Fruit fly (Drosophila melanogaster) whole organism, embryonic: ENCODE measurements around the gene CG16972.

Experiments
- Adf1 ChIP-seq: fragments of 200-800 bp; sonication (Bioruptor generic); IDR thresholded peaks from 2 replicates; pipeline ENCODE4 v1.3.6; 2022; ENCODE audit warnings: missing biosample characterization, missing genetic modification characterization
- Aef1 ChIP-seq: fragments of 200-800 bp; sonication (Bioruptor generic); IDR thresholded peaks from 3 replicates; pipeline ENCODE4 v1.3.6; 2022; ENCODE audit warnings: missing biosample characterization, missing genetic modification characterization
- Antp ChIP-seq: fragments of 200-800 bp; sonication (Bioruptor generic); optimal IDR thresholded peaks from 3 replicates; lab custom pipeline; 2016; ENCODE audit warnings: missing biosample characterization, missing genetic modification characterization
- BEAF-32 ChIP-seq: fragments of 200-800 bp; sonication (Bioruptor generic); optimal IDR thresholded peaks from 3 replicates; lab custom pipeline; 2017; ENCODE audit warnings: missing biosample characterization, missing genetic modification characterization, mild to moderate bottlenecking, moderate library complexity, missing genetic modification reagents
- CG10431 ChIP-seq: fragments of 200-800 bp; sonication (Bioruptor generic); optimal IDR thresholded peaks from 3 replicates; lab custom pipeline; 2018; ENCODE audit warnings: missing biosample characterization, mild to moderate bottlenecking, missing genetic modification characterization
- CG11085 ChIP-seq: fragments of 200-800 bp; sonication (Bioruptor generic); IDR thresholded peaks from 2 replicates; pipeline ENCODE4 v1.3.6; 2022; ENCODE audit warnings: missing biosample characterization, missing genetic modification characterization
- CG13287 ChIP-seq: fragments of 200-800 bp; sonication (Bioruptor generic); IDR thresholded peaks from 2 replicates; pipeline ENCODE4 v1.3.6; 2022; ENCODE audit warnings: missing biosample characterization, missing genetic modification characterization; ENCODE audit not compliant: partially characterized antibody
- CG13424 ChIP-seq: fragments of 200-800 bp; sonication (Bioruptor generic); optimal IDR thresholded peaks from 2 replicates; lab custom pipeline; 2019; ENCODE audit warnings: missing biosample characterization, mild to moderate bottlenecking, missing genetic modification characterization, moderate library complexity
- CG13894 ChIP-seq: fragments of 200-800 bp; sonication (Bioruptor generic); optimal IDR thresholded peaks from 3 replicates; lab custom pipeline; 2018; ENCODE audit warnings: missing biosample characterization, mild to moderate bottlenecking, missing genetic modification characterization, moderate library complexity
- CG14050 ChIP-seq: fragments of 200-800 bp; sonication (Bioruptor generic); IDR thresholded peaks from 3 replicates; pipeline ENCODE4 v1.3.6; 2022; ENCODE audit warnings: missing biosample characterization, missing genetic modification characterization
- CG14710 ChIP-seq: fragments of 200-800 bp; sonication (Bioruptor generic); optimal IDR thresholded peaks from 3 replicates; lab custom pipeline; 2019; ENCODE audit warnings: missing biosample characterization, mild to moderate bottlenecking, missing genetic modification characterization, moderate library complexity
- CG14965 ChIP-seq: fragments of 200-800 bp; sonication (Bioruptor generic); optimal IDR thresholded peaks from 2 replicates; lab custom pipeline; 2016; ENCODE audit warnings: missing biosample characterization, missing genetic modification characterization, borderline replicate concordance
- CG16815 ChIP-seq: fragments of 200-800 bp; sonication (Bioruptor generic); optimal IDR thresholded peaks from 3 replicates; lab custom pipeline; 2017; ENCODE audit warnings: missing biosample characterization, mild to moderate bottlenecking, missing genetic modification characterization
- CG17612 ChIP-seq: fragments of 200-800 bp; sonication (Bioruptor generic); IDR thresholded peaks from 2 replicates; pipeline ENCODE4 v1.3.6; 2022; ENCODE audit warnings: missing biosample characterization, missing genetic modification characterization
- CG2129 ChIP-seq: fragments of 200-800 bp; sonication (Bioruptor generic); IDR thresholded peaks from 2 replicates; pipeline ENCODE4 v1.3.6; 2022; ENCODE audit warnings: missing biosample characterization, missing genetic modification characterization; ENCODE audit not compliant: partially characterized antibody
- CG31365 ChIP-seq: fragments of 200-800 bp; sonication (Bioruptor generic); optimal IDR thresholded peaks from 2 replicates; lab custom pipeline; 2018; ENCODE audit warnings: missing biosample characterization, mild to moderate bottlenecking, missing genetic modification characterization
- CG34376 ChIP-seq: fragments of 200-800 bp; sonication (Bioruptor generic); optimal IDR thresholded peaks from 2 replicates; lab custom pipeline; 2018; ENCODE audit warnings: missing biosample characterization, mild to moderate bottlenecking, missing genetic modification characterization
- CG34422 ChIP-seq: fragments of 200-800 bp; sonication (Bioruptor generic); IDR thresholded peaks from 3 replicates; pipeline ENCODE4 v1.3.6; 2022; ENCODE audit warnings: missing biosample characterization, missing genetic modification characterization
- CG4707 ChIP-seq: fragments of 200-800 bp; sonication (Bioruptor generic); optimal IDR thresholded peaks from 2 replicates; lab custom pipeline; 2018; ENCODE audit warnings: missing biosample characterization, mild to moderate bottlenecking, missing genetic modification characterization, moderate library complexity
- CG7372 ChIP-seq: fragments of 200-800 bp; sonication (Bioruptor generic); IDR thresholded peaks from 2 replicates; pipeline ENCODE4 v1.3.6; 2022; ENCODE audit warnings: missing biosample characterization, missing genetic modification characterization
- CG9797 ChIP-seq: fragments of 200-800 bp; sonication (Bioruptor generic); optimal IDR thresholded peaks from 3 replicates; lab custom pipeline; 2018; ENCODE audit warnings: missing biosample characterization, mild to moderate bottlenecking, missing genetic modification characterization
- CG9817 ChIP-seq: fragments of 200-800 bp; sonication (Bioruptor generic); optimal IDR thresholded peaks from 2 replicates; lab custom pipeline; 2018; ENCODE audit warnings: missing biosample characterization, mild to moderate bottlenecking, missing genetic modification characterization, moderate library complexity
- Camta ChIP-seq: fragments of 200-800 bp; sonication (Bioruptor generic); optimal IDR thresholded peaks from 2 replicates; lab custom pipeline; 2016; ENCODE audit warnings: missing biosample characterization, missing genetic modification characterization
- Dbx ChIP-seq: fragments of 200-800 bp; sonication (Bioruptor generic); IDR thresholded peaks from 3 replicates; pipeline ENCODE4 v1.3.6; 2022; ENCODE audit warnings: missing biosample characterization, missing genetic modification characterization
- Dll ChIP-seq: fragments of 200-800 bp; sonication (Bioruptor generic); IDR thresholded peaks from 4 replicates; pipeline ENCODE4 v1.3.6; 2022; ENCODE audit warnings: missing biosample characterization, missing genetic modification characterization; ENCODE audit not compliant: partially characterized antibody
- E2f2 ChIP-seq: fragments of 200-800 bp; sonication (Bioruptor generic); IDR thresholded peaks from 2 replicates; pipeline ENCODE4 v1.3.6; 2022; ENCODE audit warnings: missing biosample characterization, missing genetic modification characterization
- GATAe ChIP-seq: fragments of 200-800 bp; sonication (Bioruptor generic); conservative IDR thresholded peaks from 2 replicates; pipeline ENCODE4 v1.3.6; 2022; ENCODE audit warnings: missing biosample characterization, missing genetic modification characterization
- HmgZ ChIP-seq: fragments of 200-800 bp; sonication (Bioruptor generic); optimal IDR thresholded peaks from 2 replicates; lab custom pipeline; 2018; ENCODE audit warnings: missing biosample characterization, mild to moderate bottlenecking, missing genetic modification characterization
- Hsf ChIP-seq: fragments of 200-800 bp; sonication (Bioruptor generic); optimal IDR thresholded peaks from 3 replicates; lab custom pipeline; 2016; ENCODE audit warnings: missing biosample characterization, missing genetic modification characterization
- Mad ChIP-seq: fragments of 200-800 bp; sonication (Bioruptor generic); optimal IDR thresholded peaks from 2 replicates; lab custom pipeline; 2016; ENCODE audit warnings: missing biosample characterization, missing genetic modification characterization
- Nf-YA ChIP-seq: fragments of 200-800 bp; sonication (Bioruptor generic); IDR thresholded peaks from 2 replicates; pipeline ENCODE4 v1.3.6; 2022; ENCODE audit warnings: missing biosample characterization, missing genetic modification characterization
- Pdp1 ChIP-seq, 2 experiments: fragments of 200-800 bp; sonication (Bioruptor generic); optimal IDR thresholded peaks; 3 replicates each; lab custom pipeline; 2016; ENCODE audit warnings: missing biosample characterization in 2 of 2, missing genetic modification characterization in 2 of 2, mild to moderate bottlenecking in 1 of 2, moderate library complexity in 1 of 2
- Poxn ChIP-seq: fragments of 200-800 bp; sonication (Bioruptor generic); IDR thresholded peaks from 2 replicates; pipeline ENCODE4 v1.3.6; 2022; ENCODE audit warnings: missing biosample characterization, missing genetic modification characterization
- Scr ChIP-seq: fragments of 200-800 bp; sonication (Bioruptor generic); IDR thresholded peaks from 2 replicates; pipeline ENCODE4 v1.3.6; 2022; ENCODE audit warnings: missing biosample characterization, missing genetic modification characterization; ENCODE audit not compliant: partially characterized antibody
- Sin3A ChIP-seq: fragments of >200 bp; optimal IDR thresholded peaks from 2 replicates; lab custom pipeline; 2018
- Sox102F ChIP-seq: fragments of 200-800 bp; sonication (Bioruptor generic); optimal IDR thresholded peaks from 2 replicates; lab custom pipeline; 2018; ENCODE audit warnings: missing biosample characterization, mild to moderate bottlenecking, missing genetic modification characterization, moderate library complexity
- Usf ChIP-seq: fragments of 200-800 bp; sonication (Bioruptor generic); optimal IDR thresholded peaks from 2 replicates; lab custom pipeline; 2017; ENCODE audit warnings: missing genotype, missing biosample characterization, missing genetic modification characterization
- abd-A ChIP-seq: fragments of 200-800 bp; sonication (Bioruptor generic); optimal IDR thresholded peaks from 3 replicates; lab custom pipeline; 2019; ENCODE audit warnings: missing biosample characterization, mild to moderate bottlenecking, missing genetic modification characterization, moderate library complexity
- ase ChIP-seq: fragments of 200-800 bp; sonication (Bioruptor generic); IDR thresholded peaks from 3 replicates; pipeline ENCODE4 v1.3.6; 2022; ENCODE audit warnings: missing biosample characterization, missing genetic modification characterization
- crp ChIP-seq, 2 experiments: fragments of 200-800 bp; sonication (Bioruptor generic); optimal IDR thresholded peaks; 2 replicates in 1 of 2; 3 replicates in 1 of 2; lab custom pipeline; 2017; ENCODE audit warnings: missing biosample characterization in 2 of 2, missing genetic modification characterization in 2 of 2, mild to moderate bottlenecking in 1 of 2, moderate library complexity in 1 of 2
- grau ChIP-seq: fragments of 200-800 bp; optimal IDR thresholded peaks from 3 replicates; lab custom pipeline; 2019; ENCODE audit warnings: missing biosample characterization, mild to moderate bottlenecking, missing genetic modification characterization, moderate library complexity
- ind ChIP-seq: fragments of 200-800 bp; sonication (Bioruptor generic); optimal IDR thresholded peaks from 3 replicates; lab custom pipeline; 2016; ENCODE audit warnings: missing biosample characterization, missing genetic modification characterization
- knrl ChIP-seq: fragments of 200-800 bp; sonication (Bioruptor generic); IDR thresholded peaks from 3 replicates; pipeline ENCODE4 v1.3.6; 2022; ENCODE audit warnings: missing biosample characterization, missing genetic modification characterization; ENCODE audit not compliant: partially characterized antibody
- lmd ChIP-seq: fragments of 200-800 bp; sonication (Bioruptor generic); IDR thresholded peaks from 2 replicates; pipeline ENCODE4 v1.3.6; 2022; ENCODE audit warnings: missing biosample characterization, missing genetic modification characterization
- peb ChIP-seq: fragments of 200-800 bp; sonication (Bioruptor generic); IDR thresholded peaks from 2 replicates; pipeline ENCODE4 v1.3.6; 2022; ENCODE audit warnings: missing biosample characterization, missing genetic modification characterization
- row ChIP-seq: fragments of 200-800 bp; sonication (Bioruptor generic); IDR thresholded peaks from 3 replicates; pipeline ENCODE4 v1.3.6; 2022; ENCODE audit warnings: missing biosample characterization, missing genetic modification characterization
- stwl ChIP-seq: fragments of 200-800 bp; sonication (Bioruptor generic); optimal IDR thresholded peaks from 3 replicates; lab custom pipeline; 2018; ENCODE audit warnings: missing biosample characterization, mild to moderate bottlenecking, missing genetic modification characterization, moderate library complexity
- trem ChIP-seq: fragments of 200-800 bp; optimal IDR thresholded peaks from 3 replicates; lab custom pipeline; 2019; ENCODE audit warnings: missing biosample characterization, mild to moderate bottlenecking, missing genetic modification characterization, moderate library complexity
- tx ChIP-seq: fragments of 200-800 bp; sonication (Bioruptor generic); optimal IDR thresholded peaks from 2 replicates; lab custom pipeline; 2016; ENCODE audit warnings: missing biosample characterization, missing genetic modification characterization
- vvl ChIP-seq: fragments of 200-800 bp; sonication (Bioruptor generic); IDR thresholded peaks from 2 replicates; pipeline ENCODE4 v1.3.6; 2022; ENCODE audit warnings: missing biosample characterization, missing genetic modification characterization
- zfh1 ChIP-seq: fragments of 200-800 bp; sonication (Bioruptor generic); IDR thresholded peaks from 3 replicates; pipeline ENCODE4 v1.3.6; 2022; ENCODE audit warnings: missing biosample characterization, missing genetic modification characterization

CG16972 gene

dm6 chr2L:13179095-13179494, 24.0 kb downstream of the CG16972 start, which contains the start of gene Alg7 (continued):
- TF ChIP-seq Sin3A (lab: Kevin White, UChicago) (peak; percentile 1), trem (tag; lab: Kevin White, UChicago) (peak; percentile 21), CG11085 (GFP tag; lab: Robert Waterston, UW) (no peak), abd-A (no peak), CG2129 (GFP tag; lab: Robert Waterston, UW) (0 out of 2 replicates have a peak, but pooled peaks have one; percentile 16), CG9817 (tag; lab: Kevin White, UChicago) (no peak), row (GFP tag; lab: Robert Waterston, UW) (no peak), lmd (GFP tag; lab: Robert Waterston, UW) (no peak), CG14965 (GFP tag; lab: Kevin White, UChicago) (no peak), vvl (GFP tag; lab: Robert Waterston, UW) (peak; percentile 70; the same call in 1 of the 2 replicates), Camta (GFP tag; lab: Kevin White, UChicago) (no peak), tx (GFP tag; lab: Kevin White, UChicago) (no peak), CG13424 (tag; lab: Kevin White, UChicago) (no peak), BEAF-32 (GFP tag; lab: Kevin White, UChicago) (peak; percentile 6), CG34422 (GFP tag; lab: Robert Waterston, UW) (peak; percentile 55; the same call in 1 of the 3 replicates), Antp (GFP tag; lab: Kevin White, UChicago) (no peak), Hsf (GFP tag; lab: Kevin White, UChicago) (no peak), stwl (tag; lab: Kevin White, UChicago) (peak; percentile 16), CG31365 (tag; lab: Kevin White, UChicago) (no peak), Scr (no peak), Mad (GFP tag; lab: Kevin White, UChicago) (no peak), Usf (GFP tag; lab: Kevin White, UChicago) (no peak), GATAe (GFP tag; lab: Robert Waterston, UW) (no peak), Aef1 (GFP tag; lab: Robert Waterston, UW) (no peak), CG14710 (tag; lab: Kevin White, UChicago) (peak; percentile 19), Dbx (no peak), Pdp1 (GFP tag; optimal IDR thresholded peaks at IDR 0.05; lab: Kevin White, UChicago) (no peak), crp (GFP tag; optimal IDR thresholded peaks at IDR 0.05; lab: Kevin White, UChicago) (peak; percentile 79 to 97), CG13894 (tag; lab: Kevin White, UChicago) (no peak), Poxn (GFP tag; lab: Robert Waterston, UW) (no peak), CG17612 (GFP tag; lab: Robert Waterston, UW) (no peak), E2f2 (peak; percentile 45), Adf1 (GFP tag; lab: Robert Waterston, UW) (no peak), Dll (GFP tag; lab: Robert Waterston, UW) (peak; percentile 32; the same call in 1 of the 4 replicates), CG10431 (no peak), Nf-YA (GFP tag; lab: Robert Waterston, UW) (no peak), CG16815 (GFP tag; lab: Kevin White, UChicago) (no peak), CG9797 (GFP tag; lab: Kevin White, UChicago) (peak; percentile 72), ase (no peak), ind (GFP tag; lab: Kevin White, UChicago) (no peak), CG4707 (GFP tag; lab: Kevin White, UChicago) (no peak), knrl (GFP tag; lab: Robert Waterston, UW) (no peak), grau (tag; lab: Kevin White, UChicago) (no peak), CG14050 (GFP tag; lab: Robert Waterston, UW) (no peak), Sox102F (GFP tag; lab: Kevin White, UChicago) (no peak), CG13287 (GFP tag; lab: Robert Waterston, UW) (peak; percentile 50), peb (GFP tag; lab: Robert Waterston, UW) (no peak), CG34376 (GFP tag; lab: Kevin White, UChicago) (no peak), CG7372 (GFP tag; lab: Robert Waterston, UW) (no peak), zfh1 (GFP tag; lab: Robert Waterston, UW) (no peak), HmgZ (no peak)
